Worm (Caenorhabditis elegans): ENCODE data around the gene dpf-5.

Gene dpf-5

DNA sequence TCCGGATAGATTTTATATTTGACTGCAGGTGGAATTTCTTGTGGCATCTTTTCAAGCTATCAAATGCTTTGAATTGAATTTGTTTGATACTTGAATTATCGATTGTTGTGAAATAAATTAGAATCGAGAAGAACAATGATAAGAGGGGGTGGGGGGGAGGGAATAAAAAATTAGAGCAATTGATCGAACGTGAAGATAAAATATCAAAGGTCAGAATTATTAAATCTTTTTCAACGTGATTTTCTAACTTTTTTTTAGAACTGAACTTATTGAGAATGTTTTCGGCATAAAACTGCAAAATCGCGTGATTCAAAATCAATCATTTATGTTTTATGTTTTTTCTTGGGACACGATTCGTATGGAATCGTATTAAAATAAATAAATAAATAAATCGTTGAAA is 20.8 kb upstream of the dpf-5 start, which contains the start of gene mpz-4:
TSS of gene mpz-4 (minus strand) at position 101 of the 400 bp plus-strand sequence.
- TF ChIP-seq nhr-76 (tag; optimal IDR thresholded peaks at IDR 0.05) (no peak), nhr-237 (tag; optimal IDR thresholded peaks at IDR 0.05) (no peak), ceh-39 (tag; optimal IDR thresholded peaks at IDR 0.05) (no peak), sptf-1 (tag; optimal IDR thresholded peaks at IDR 0.05) (no peak), elt-3 (tag; optimal IDR thresholded peaks at IDR 0.05) (no peak), unc-120 (tag; optimal IDR thresholded peaks at IDR 0.05; ENCODE audit: poor library complexity, severe bottlenecking) (no peak), unc-62 (GFP tag; optimal IDR thresholded peaks at IDR 0.05) (no peak), lsy-2 (tag; optimal IDR thresholded peaks at IDR 0.05) (no peak), cnd-1 (tag; optimal IDR thresholded peaks at IDR 0.05) (no peak), zip-8 (tag; optimal IDR thresholded peaks at IDR 0.05) (no peak), ham-2 (GFP tag; optimal IDR thresholded peaks at IDR 0.05) (no peak), pha-4 (tag; optimal IDR thresholded peaks at IDR 0.05) (no peak), ceh-83 (GFP tag; optimal IDR thresholded peaks at IDR 0.05) (no peak), mep-1 (tag; optimal IDR thresholded peaks at IDR 0.05) (no peak)

DNA sequence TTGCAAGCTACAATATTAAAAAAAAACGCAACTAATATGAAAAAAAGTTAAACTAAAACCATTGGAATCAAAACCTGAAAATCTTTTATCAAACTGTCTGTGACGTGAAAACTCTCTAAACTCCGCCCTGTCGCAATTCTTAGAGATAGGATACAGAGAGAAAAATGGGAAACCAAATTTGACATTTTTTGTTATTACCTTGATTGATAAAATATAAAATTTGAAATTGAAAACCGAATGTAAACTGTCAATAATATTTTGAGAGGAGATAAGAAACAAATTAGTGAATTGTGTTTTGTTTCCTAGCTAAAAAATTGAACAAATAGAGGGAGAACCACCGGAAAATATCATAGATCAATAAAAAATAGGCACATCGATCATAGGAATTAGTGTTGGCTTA is 15.5 kb upstream of the dpf-5 start:
- TF ChIP-seq ztf-11 (tag; optimal IDR thresholded peaks at IDR 0.05) = no peak
- no peak for TF ChIP-seq flh-1 (GFP tag; optimal IDR thresholded peaks at IDR 0.05)
- TF ChIP-seq nhr-76 (tag; optimal IDR thresholded peaks at IDR 0.05) = no peak
- TF ChIP-seq mls-2 (tag; optimal IDR thresholded peaks at IDR 0.05) = no peak
- TF ChIP-seq unc-120 (tag; optimal IDR thresholded peaks at IDR 0.05; ENCODE audit: poor library complexity, severe bottlenecking) = no peak
- no peak for TF ChIP-seq zip-8 (tag; optimal IDR thresholded peaks at IDR 0.05)
- TF ChIP-seq snpc-4 (tag; optimal IDR thresholded peaks at IDR 0.05) = no peak
- TF ChIP-seq lin-13 (tag; optimal IDR thresholded peaks at IDR 0.05) = no peak
- no peak for TF ChIP-seq mab-5 (tag; optimal IDR thresholded peaks at IDR 0.05)
- TF ChIP-seq elt-3 (tag; optimal IDR thresholded peaks at IDR 0.05) = no peak
- no peak for TF ChIP-seq tbx-8 (GFP tag; optimal IDR thresholded peaks at IDR 0.05)
- no peak for TF ChIP-seq lin-32 (GFP tag; optimal IDR thresholded peaks at IDR 0.05)
- no peak for TF ChIP-seq unc-62 (GFP tag; optimal IDR thresholded peaks at IDR 0.05)
- no peak for TF ChIP-seq sptf-1 (tag; optimal IDR thresholded peaks at IDR 0.05)

DNA sequence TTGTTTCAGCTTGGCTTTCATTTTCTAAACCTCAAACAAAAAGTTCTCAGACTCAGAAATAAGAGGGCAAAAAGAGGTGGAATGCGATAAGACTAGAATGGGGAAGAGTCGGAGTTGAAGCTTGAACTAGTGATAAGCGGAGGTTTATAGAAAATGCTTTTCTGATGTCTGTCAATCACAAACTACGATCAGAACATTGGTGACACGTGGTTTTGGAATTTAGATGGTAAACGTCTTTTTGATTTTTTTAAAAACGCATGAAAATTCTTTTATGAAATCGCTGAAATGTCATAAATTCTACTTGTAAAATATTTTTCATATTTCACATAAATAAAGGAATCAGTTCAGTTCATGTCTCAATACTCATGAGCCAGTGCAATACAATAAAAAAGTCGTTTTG is 14.7 kb upstream of the dpf-5 start, which contains the start of gene H06H21.8:
TSS of gene H06H21.8 (minus strand) at position 78 of the 400 bp plus-strand sequence.
- TF ChIP-seq snpc-4 (tag; optimal IDR thresholded peaks at IDR 0.05) = no peak
- no peak for TF ChIP-seq ztf-11 (tag; optimal IDR thresholded peaks at IDR 0.05)
- TF ChIP-seq nhr-2 (tag; optimal IDR thresholded peaks at IDR 0.05) = no peak
- TF ChIP-seq M03D4.4 (tag; optimal IDR thresholded peaks at IDR 0.05) = no peak
- no peak for TF ChIP-seq pha-4 (tag; optimal IDR thresholded peaks at IDR 0.05)
- TF ChIP-seq elt-1 (tag; optimal IDR thresholded peaks at IDR 0.05; ENCODE audit: borderline replicate concordance, insufficient read depth) = no peak
- TF ChIP-seq blmp-1 (tag; optimal IDR thresholded peaks at IDR 0.05) = no peak
- TF ChIP-seq nhr-12 (tag; optimal IDR thresholded peaks at IDR 0.05) = no peak
- no peak for TF ChIP-seq hlh-1 (tag; optimal IDR thresholded peaks at IDR 0.05)
- TF ChIP-seq lin-13 (tag; optimal IDR thresholded peaks at IDR 0.05) = no peak

DNA sequence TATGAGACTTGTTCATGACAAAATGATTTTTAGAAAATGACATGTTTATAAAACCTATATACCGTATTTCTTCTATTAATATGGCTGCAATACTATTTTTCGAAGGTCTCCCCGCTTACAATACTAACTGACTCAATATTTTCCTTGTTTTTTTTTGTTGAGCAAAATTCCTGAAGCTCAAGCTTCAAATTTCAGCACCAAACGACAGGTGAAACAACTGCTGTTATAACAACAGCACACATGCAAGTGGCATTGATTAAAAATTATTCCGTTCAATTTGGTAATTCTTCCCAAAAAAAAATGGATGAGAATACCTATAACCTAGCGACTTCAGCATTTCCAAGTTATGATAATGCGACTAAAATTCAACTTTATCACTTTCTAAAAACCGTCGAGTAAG is 7.8 kb upstream of the dpf-5 start, which contains the start of gene srw-94:
TSS of gene srw-94 (plus strand) at position 301 of the 400 bp plus-strand sequence.
- no peak for TF ChIP-seq ceh-39 (tag; optimal IDR thresholded peaks at IDR 0.05)
- TF ChIP-seq mep-1 (tag; optimal IDR thresholded peaks at IDR 0.05) = no peak

DNA sequence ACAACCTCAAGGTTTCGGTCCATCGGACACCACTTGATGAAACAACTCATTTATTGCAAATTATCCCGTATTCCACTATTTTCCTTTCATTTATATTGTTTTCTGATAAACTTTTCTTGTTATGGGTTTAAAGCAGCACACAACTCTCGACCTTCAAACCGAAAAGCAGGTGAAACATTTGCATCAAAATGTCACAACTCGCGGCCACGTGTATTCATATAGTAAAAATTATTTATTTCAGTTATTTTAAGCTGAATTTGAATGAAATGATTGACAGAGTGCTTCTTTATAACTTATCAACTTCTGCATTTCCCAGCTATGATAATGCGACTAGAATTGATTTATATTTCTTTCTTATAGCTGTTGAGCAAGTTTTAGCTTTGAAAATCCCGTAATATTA is 5.5 kb upstream of the dpf-5 start, which contains the start of gene srw-95:
TSS of gene srw-95 (plus strand) at position 213 of the 400 bp plus-strand sequence.
- TF ChIP-seq hlh-1 (tag; optimal IDR thresholded peaks at IDR 0.05) (no peak), mep-1 (tag; optimal IDR thresholded peaks at IDR 0.05) (no peak), ces-1 (GFP tag; optimal IDR thresholded peaks at IDR 0.05) (no peak), ham-2 (GFP tag; optimal IDR thresholded peaks at IDR 0.05) (no peak), mab-5 (tag; optimal IDR thresholded peaks at IDR 0.05) (no peak), lin-13 (tag; optimal IDR thresholded peaks at IDR 0.05) (no peak), M03D4.4 (tag; optimal IDR thresholded peaks at IDR 0.05) (no peak), blmp-1 (tag; optimal IDR thresholded peaks at IDR 0.05) (no peak), nhr-12 (tag; optimal IDR thresholded peaks at IDR 0.05) (no peak), pha-4 (tag; optimal IDR thresholded peaks at IDR 0.05) (no peak), mls-2 (tag; optimal IDR thresholded peaks at IDR 0.05) (no peak), cnd-1 (tag; optimal IDR thresholded peaks at IDR 0.05) (no peak), ceh-39 (tag; optimal IDR thresholded peaks at IDR 0.05) (no peak), nhr-76 (tag; optimal IDR thresholded peaks at IDR 0.05) (no peak), ceh-43 (GFP tag; optimal IDR thresholded peaks at IDR 0.05) (no peak), elt-3 (tag; optimal IDR thresholded peaks at IDR 0.05) (no peak), flh-1 (GFP tag; optimal IDR thresholded peaks at IDR 0.05) (no peak), elt-1 (tag; optimal IDR thresholded peaks at IDR 0.05; ENCODE audit: borderline replicate concordance, insufficient read depth) (no peak), lin-32 (GFP tag; optimal IDR thresholded peaks at IDR 0.05) (no peak)
